Fruit fly (Drosophila melanogaster) whole organism: ENCODE measurements around the gene CG13876.

Experiments
- CG8478 ChIP-seq: fragments of >200 bp; optimal IDR thresholded peaks from 2 replicates; lab custom pipeline; 2018; ENCODE audit warnings: inconsistent platforms
- Dll ChIP-seq: fragments of >200 bp; optimal IDR thresholded peaks from 2 replicates; lab custom pipeline; 2017
- EcR ChIP-seq, 2 experiments: fragments of >200 bp; optimal IDR thresholded peaks; 2 replicates each; lab custom pipeline; 2017; ENCODE audit warnings: missing biosample characterization in 2 of 2, missing genetic modification characterization in 2 of 2, missing genetic modification reagents in 2 of 2
- pan ChIP-seq: fragments of >200 bp; optimal IDR thresholded peaks from 2 replicates; lab custom pipeline; 2017
- psq ChIP-seq: fragments of >200 bp; optimal IDR thresholded peaks from 2 replicates; lab custom pipeline; 2017
- usp ChIP-seq: fragments of >200 bp; optimal IDR thresholded peaks from 2 replicates; lab custom pipeline; 2017; ENCODE audit warnings: missing biosample characterization, missing genetic modification characterization, mixed read lengths

dm6 chr3L:247482-248225 is 41.7 kb downstream of the CG13876 start, which contains the start of gene mthl14:
- TF ChIP-seq psq (no peak), EcR (GFP tag; optimal IDR thresholded peaks at IDR 0.05; lab: Kevin White, UChicago) (no peak), Dll (lab: Kevin White, UChicago) (no peak), pan (lab: Kevin White, UChicago) (no peak), usp (GFP tag; lab: Kevin White, UChicago) (no peak), CG8478 (lab: Kevin White, UChicago) (no peak)
